Worm (Caenorhabditis elegans) whole organism, L4 larva: ENCODE results near the gene F32D8.1.
A peak's percentile ranks its signal among the peaks of the same experiment; 100 is the strongest.

Source experiments
- F10B5.3 ChIP-seq: sonication (generic microtip); optimal IDR thresholded peaks from 2 replicates; lab custom pipeline; 2016; ENCODE audit warnings: mild to moderate bottlenecking, missing genetic modification characterization, missing compliant biosample characterization
- F44E2.7 ChIP-seq: fragments of 200-800 bp; sonication (Bioruptor generic); IDR thresholded peaks from 2 replicates; pipeline ENCODE4 v2.1.2; 2022; ENCODE audit warnings: missing genetic modification characterization, missing compliant biosample characterization
- T20F7.1 ChIP-seq: fragments of 200-800 bp; sonication (Bioruptor generic); optimal IDR thresholded peaks from 2 replicates; lab custom pipeline; 2018; ENCODE audit warnings: mild to moderate bottlenecking, missing genetic modification characterization, missing compliant biosample characterization
- T26A8.4 ChIP-seq: fragments of 200-800 bp; sonication (Bioruptor generic); IDR thresholded peaks from 2 replicates; pipeline ENCODE4 v1.3.6; 2022; ENCODE audit warnings: missing genetic modification characterization, missing compliant biosample characterization
- Y5F2A.4 ChIP-seq: fragments of 200-800 bp; sonication (Bioruptor generic); optimal IDR thresholded peaks from 2 replicates; lab custom pipeline; 2018; ENCODE audit warnings: mild to moderate bottlenecking, missing genetic modification characterization, missing compliant biosample characterization
- Y75B8A.6 ChIP-seq: fragments of 200-800 bp; sonication (Bioruptor generic); IDR thresholded peaks from 2 replicates; pipeline ENCODE4 v1.3.6; 2022; ENCODE audit warnings: missing genetic modification reagents, missing genetic modification characterization, missing compliant biosample characterization
- ZK337.2 ChIP-seq: fragments of 200-800 bp; sonication (Bioruptor generic); IDR thresholded peaks from 2 replicates; pipeline ENCODE4 v1.3.6; 2022; ENCODE audit warnings: missing genetic modification reagents, missing genetic modification characterization, missing compliant biosample characterization
- aha-1 ChIP-seq: fragments of 150-350 bp; peaks from one replicate; lab custom pipeline; 2014; ENCODE audit warnings: missing biosample characterization, missing genetic modification characterization
- aly-2 ChIP-seq: sonication (generic microtip); optimal IDR thresholded peaks from 2 replicates; lab custom pipeline; 2018; ENCODE audit warnings: missing biosample characterization, missing genetic modification characterization
- ama-1 ChIP-seq: fragments of 150-350 bp; optimal IDR thresholded peaks from 2 replicates; lab custom pipeline; 2014; ENCODE audit warnings: inconsistent platforms, mixed read lengths
- attf-4 ChIP-seq: sonication (generic microtip); optimal IDR thresholded peaks from 3 replicates; lab custom pipeline; 2017; ENCODE audit warnings: missing biosample characterization, missing genetic modification characterization
- ceh-28 ChIP-seq: fragments of 150-350 bp; optimal IDR thresholded peaks from 2 replicates; lab custom pipeline; 2014; ENCODE audit warnings: missing biosample characterization, missing genetic modification reagents, missing genetic modification characterization
- ces-1 ChIP-seq: fragments of 150-350 bp; sonication (generic microtip); optimal IDR thresholded peaks from 4 replicates; lab custom pipeline; 2014; ENCODE audit warnings: missing biosample characterization, missing genetic modification reagents, missing genetic modification characterization
- ctbp-1 ChIP-seq: fragments of 200-800 bp; sonication (Bioruptor generic); IDR thresholded peaks from 2 replicates; pipeline ENCODE4 v1.3.6; 2022; ENCODE audit warnings: missing genetic modification reagents, missing genetic modification characterization, missing compliant biosample characterization
- daf-16 ChIP-seq, 3 experiments: sonication (generic microtip); optimal IDR thresholded peaks; 2 replicates each; lab custom pipeline; 2016 to 2017; ENCODE audit warnings: missing genetic modification characterization in 3 of 3, missing genetic modification reagents in 3 of 3, mild to moderate bottlenecking in 2 of 3, missing compliant biosample characterization in 2 of 3, missing biosample characterization in 1 of 3, moderate library complexity in 1 of 3
- daf-19 ChIP-seq: fragments of 200-800 bp; sonication (Bioruptor generic); conservative IDR thresholded peaks from 2 replicates; pipeline ENCODE4 v1.3.6; 2022; ENCODE audit warnings: missing genetic modification characterization, missing compliant biosample characterization
- dmd-6 ChIP-seq: fragments of 200-800 bp; sonication (Bioruptor generic); IDR thresholded peaks from 2 replicates; pipeline ENCODE4 v1.3.6; 2022; ENCODE audit warnings: missing genetic modification reagents, missing genetic modification characterization, missing compliant biosample characterization
- dve-1 ChIP-seq: sonication (generic microtip); optimal IDR thresholded peaks from 2 replicates; lab custom pipeline; 2017; ENCODE audit warnings: antibody characterized with exemption, mild to moderate bottlenecking, missing genetic modification characterization, missing compliant biosample characterization; ENCODE audit not compliant: insufficient read depth
- egl-43 ChIP-seq: fragments of 200-800 bp; sonication (Bioruptor generic); IDR thresholded peaks from 2 replicates; pipeline ENCODE4 v1.3.6; 2022; ENCODE audit warnings: missing genetic modification reagents, missing genetic modification characterization, missing compliant biosample characterization
- fkh-10 ChIP-seq: fragments of 150-350 bp; optimal IDR thresholded peaks from 2 replicates; lab custom pipeline; 2014; ENCODE audit warnings: missing biosample characterization, missing genetic modification reagents, missing genetic modification characterization
- fos-1 ChIP-seq: fragments of 150-350 bp; optimal IDR thresholded peaks from 2 replicates; lab custom pipeline; 2014; ENCODE audit warnings: missing biosample characterization, missing genetic modification characterization
- hmg-1.1 ChIP-seq: fragments of 200-800 bp; sonication (Bioruptor generic); IDR thresholded peaks from 2 replicates; pipeline ENCODE4 v1.3.6; 2022; ENCODE audit warnings: missing genetic modification reagents, missing genetic modification characterization, missing compliant biosample characterization
- lin-1 ChIP-seq: fragments of 200-800 bp; sonication (Bioruptor generic); IDR thresholded peaks from 2 replicates; pipeline ENCODE4 v1.3.6; 2022; ENCODE audit warnings: missing genetic modification reagents, missing genetic modification characterization, missing compliant biosample characterization
- lin-38 ChIP-seq: fragments of 200-800 bp; sonication (Bioruptor generic); IDR thresholded peaks from 2 replicates; pipeline ENCODE4 v1.3.6; 2022; ENCODE audit warnings: missing genetic modification reagents, missing genetic modification characterization, missing compliant biosample characterization
- lsy-2 ChIP-seq, 2 experiments: fragments of 150-350 bp in 1 of 2; sonication (generic microtip) in 1 of 2; optimal IDR thresholded peaks; 2 replicates each; lab custom pipeline; 2014 to 2017; ENCODE audit warnings: missing biosample characterization in 2 of 2, missing genetic modification characterization in 2 of 2
- madf-9 ChIP-seq: fragments of 200-800 bp; sonication (Bioruptor generic); conservative IDR thresholded peaks from 2 replicates; pipeline ENCODE4 v1.3.6; 2022; ENCODE audit warnings: missing genetic modification reagents, missing genetic modification characterization, missing compliant biosample characterization
- mdt-29 ChIP-seq: fragments of 200-800 bp; sonication (Bioruptor generic); IDR thresholded peaks from 2 replicates; pipeline ENCODE4 v1.3.6; 2022; ENCODE audit warnings: missing genetic modification reagents, missing genetic modification characterization, missing compliant biosample characterization
- mep-1 ChIP-seq: fragments of 150-350 bp; sonication (generic microtip); optimal IDR thresholded peaks from 3 replicates; lab custom pipeline; 2014; ENCODE audit warnings: missing biosample characterization, missing genetic modification characterization
- nhr-102 ChIP-seq: sonication (generic microtip); optimal IDR thresholded peaks from 2 replicates; lab custom pipeline; 2016; ENCODE audit warnings: mild to moderate bottlenecking, missing genetic modification characterization, moderate library complexity, missing compliant biosample characterization
- nhr-11 ChIP-seq: fragments of 150-350 bp; optimal IDR thresholded peaks from 2 replicates; lab custom pipeline; 2014; ENCODE audit warnings: missing biosample characterization, missing genetic modification characterization
- nhr-237 ChIP-seq: sonication (generic microtip); optimal IDR thresholded peaks from 2 replicates; lab custom pipeline; 2017; ENCODE audit warnings: missing biosample characterization, missing genetic modification characterization
- nhr-28 ChIP-seq: fragments of 150-350 bp; optimal IDR thresholded peaks from 2 replicates; lab custom pipeline; 2014; ENCODE audit warnings: missing biosample characterization, missing genetic modification characterization
- nhr-41 ChIP-seq: fragments of 200-800 bp; sonication (Bioruptor generic); IDR thresholded peaks from 2 replicates; pipeline ENCODE4 v1.3.6; 2022; ENCODE audit warnings: missing genetic modification reagents, missing genetic modification characterization, missing compliant biosample characterization
- nhr-42 ChIP-seq: fragments of 200-800 bp; sonication (Bioruptor generic); IDR thresholded peaks from 2 replicates; pipeline ENCODE4 v1.3.6; 2022; ENCODE audit warnings: missing genetic modification characterization, missing compliant biosample characterization
- nhr-6 ChIP-seq: fragments of 150-350 bp; optimal IDR thresholded peaks from 2 replicates; lab custom pipeline; 2014; ENCODE audit warnings: missing biosample characterization, missing genetic modification characterization
- nhr-76 ChIP-seq: fragments of 150-350 bp; optimal IDR thresholded peaks from 2 replicates; lab custom pipeline; 2014; ENCODE audit warnings: missing biosample characterization, missing genetic modification characterization
- rbr-2 ChIP-seq: sonication (generic microtip); optimal IDR thresholded peaks from 2 replicates; lab custom pipeline; 2016; ENCODE audit warnings: missing genotype, missing genetic modification characterization, missing compliant biosample characterization
- set-16 ChIP-seq: fragments of 200-800 bp; sonication (Bioruptor generic); IDR thresholded peaks from 2 replicates; pipeline ENCODE4 v1.3.6; 2022; ENCODE audit warnings: missing genetic modification reagents, missing genetic modification characterization, missing compliant biosample characterization
- snpc-4 ChIP-seq: fragments of 150-350 bp; optimal IDR thresholded peaks from 2 replicates; lab custom pipeline; 2014; ENCODE audit warnings: missing biosample characterization, missing genetic modification characterization
- tag-97 ChIP-seq: fragments of 200-800 bp; sonication (Bioruptor generic); IDR thresholded peaks from 2 replicates; pipeline ENCODE4 v1.3.6; 2022; ENCODE audit warnings: missing genetic modification characterization, missing compliant biosample characterization
- unc-62 ChIP-seq, 3 experiments: fragments of 150-350 bp in 1 of 3; sonication (generic microtip); optimal IDR thresholded peaks in 2 of 3; peaks in 1 of 3; 1 replicate in 1 of 3; 2 replicates in 2 of 3; lab custom pipeline; 2014 to 2017; ENCODE audit warnings: missing biosample characterization in 3 of 3, missing genetic modification characterization in 3 of 3, missing genetic modification reagents in 3 of 3, missing genotype in 1 of 3
- zag-1 ChIP-seq: fragments of 150-350 bp; optimal IDR thresholded peaks from 2 replicates; lab custom pipeline; 2014; ENCODE audit warnings: missing biosample characterization, missing genetic modification characterization
- zip-11 ChIP-seq: fragments of 200-800 bp; sonication (Bioruptor generic); IDR thresholded peaks from 2 replicates; pipeline ENCODE4 v1.3.6; 2022; ENCODE audit warnings: missing genetic modification characterization, missing compliant biosample characterization

The F32D8.1 gene

DNA sequence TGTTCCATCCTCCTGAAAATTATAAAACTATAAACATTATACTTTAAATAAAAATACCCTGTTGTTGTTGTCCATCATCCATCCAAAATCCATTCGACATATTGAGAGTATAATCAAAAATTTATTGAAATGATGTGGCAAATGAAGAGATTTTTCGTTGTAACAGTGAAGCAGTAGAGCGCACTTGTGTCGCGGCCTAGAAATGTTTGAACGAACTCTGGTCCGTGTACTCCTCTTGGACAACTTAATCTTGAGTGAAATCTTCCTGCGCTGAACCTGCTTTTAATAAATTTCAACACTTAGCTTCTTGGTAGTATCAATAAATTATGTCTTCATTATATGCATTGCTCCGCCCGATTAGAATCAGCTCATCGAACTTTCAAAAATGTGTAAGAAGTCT is 14.0 kb downstream of the F32D8.1 start, which contains the start of the genes F32D8.14 and F32D8.5 (continued):
- TF ChIP-seq nhr-28 (tag; lab: Kevin White, UChicago) (peak; percentile 18), lin-38 (GFP tag; lab: Robert Waterston, UW) (peak; percentile 94), dmd-6 (GFP tag; lab: Robert Waterston, UW) (peak; percentile 46), madf-9 (GFP tag; lab: Robert Waterston, UW) (0 out of 2 replicates have a peak, but pooled peaks have one; percentile 32), dve-1 (tag; lab: Kevin White, UChicago) (peak; percentile 85), Y75B8A.6 (GFP tag; lab: Robert Waterston, UW) (no peak), nhr-6 (peak; percentile 68), daf-16 (GFP tag; optimal IDR thresholded peaks at IDR 0.05; lab: Kevin White, UChicago) (no peak), daf-16 (tag; optimal IDR thresholded peaks at IDR 0.05; lab: Kevin White, UChicago) (peak; percentile 27), nhr-11 (tag; lab: Kevin White, UChicago) (peak; percentile 30)

DNA sequence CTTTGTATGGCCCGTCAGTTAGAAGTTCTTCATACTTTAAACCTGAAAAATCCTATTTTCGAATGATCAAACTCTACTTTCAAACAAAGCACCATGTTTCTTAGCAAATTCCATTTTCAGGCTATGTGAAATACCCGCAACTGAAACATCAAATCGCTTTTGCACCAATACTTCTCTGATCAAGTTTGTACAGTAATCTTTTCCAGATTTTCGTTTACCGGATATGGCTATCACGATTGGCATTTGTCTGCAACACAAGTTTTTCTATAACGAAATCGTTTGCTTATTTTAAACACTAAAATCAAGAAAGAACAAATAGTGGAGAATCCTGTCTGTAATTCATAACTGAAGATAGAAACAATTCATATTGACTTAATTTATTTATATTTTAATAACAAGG is 15.7 kb downstream of the F32D8.1 start, which contains the start of gene F32D8.13:
TSS of gene F32D8.13 (minus strand) at position 249 of the 400 bp plus-strand sequence.
- TF ChIP-seq snpc-4 (tag; lab: Kevin White, UChicago): no peak
- peak; percentile 45 for TF ChIP-seq T26A8.4 (GFP tag; lab: Robert Waterston, UW)
- peak; percentile 58 for TF ChIP-seq aha-1 (tag; lab: Kevin White, UChicago)
- TF ChIP-seq ama-1 (lab: Kevin White, UChicago): peak; percentile 52
- no peak for TF ChIP-seq mep-1 (tag; lab: Kevin White, UChicago)
- TF ChIP-seq rbr-2 (tag; lab: Kevin White, UChicago): no peak
- no peak for TF ChIP-seq daf-16 (GFP tag; optimal IDR thresholded peaks at IDR 0.05; lab: Kevin White, UChicago)
- peak; percentile 13 for TF ChIP-seq daf-16 (tag; optimal IDR thresholded peaks at IDR 0.05; lab: Kevin White, UChicago)
- 0 out of 2 replicates have a peak, but pooled peaks have one; percentile 6 for TF ChIP-seq nhr-42 (GFP tag; lab: Robert Waterston, UW)
- TF ChIP-seq lin-38 (GFP tag; lab: Robert Waterston, UW): peak; percentile 28; the same call in 1 of the 2 replicates
- TF ChIP-seq lsy-2 (tag; optimal IDR thresholded peaks at IDR 0.05; lab: Kevin White, UChicago): peak in 1 of 2 experiments; percentile 31

DNA sequence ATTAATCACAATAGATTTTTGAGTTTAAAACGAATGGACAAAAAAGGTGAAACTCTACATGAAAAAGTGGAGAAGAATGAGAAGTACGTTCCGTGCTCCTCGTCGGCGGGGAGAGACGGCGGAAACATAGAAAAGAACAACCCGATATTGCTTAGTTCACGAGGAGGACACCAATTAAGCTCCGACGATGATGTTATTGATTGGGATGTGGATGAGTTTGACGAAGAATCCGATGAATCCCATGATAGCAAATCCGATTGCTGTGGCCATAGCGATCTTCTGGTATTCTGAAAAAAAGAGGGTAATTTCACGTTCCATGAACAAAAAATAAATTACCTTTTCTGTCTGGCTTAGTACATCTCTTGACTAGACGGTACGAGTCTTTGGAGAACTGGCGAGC is 16.1 kb downstream of the F32D8.1 start:
- TF ChIP-seq tag-97 (GFP tag; lab: Robert Waterston, UW) (no peak), zag-1 (tag; lab: Kevin White, UChicago) (no peak), ces-1 (GFP tag; lab: Kevin White, UChicago) (no peak), mdt-29 (GFP tag; lab: Robert Waterston, UW) (no peak), ceh-28 (tag; lab: Kevin White, UChicago) (no peak), aly-2 (tag; lab: Kevin White, UChicago) (no peak), nhr-76 (no peak), nhr-6 (no peak)

DNA sequence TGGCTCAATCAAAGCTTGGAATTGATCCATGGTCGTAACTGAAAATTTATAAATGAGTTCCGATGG is 16.3 kb downstream of the F32D8.1 start, which contains the start of gene sec-61.G:
TSS of gene sec-61.G (minus strand) at position 38 of the 66 bp plus-strand sequence.
- TF ChIP-seq lin-1 (GFP tag; lab: Robert Waterston, UW): no peak
- TF ChIP-seq F10B5.3 (tag; lab: Kevin White, UChicago): no peak
- no peak for TF ChIP-seq hmg-1.1
- no peak for TF ChIP-seq fos-1 (tag; lab: Kevin White, UChicago)
- TF ChIP-seq T20F7.1 (GFP tag; lab: Kevin White, UChicago): no peak
- no peak for TF ChIP-seq zip-11 (GFP tag; lab: Robert Waterston, UW)
- TF ChIP-seq nhr-102: no peak
- TF ChIP-seq daf-19: no peak
- no peak for TF ChIP-seq aly-2 (tag; lab: Kevin White, UChicago)
- TF ChIP-seq nhr-237 (tag; lab: Kevin White, UChicago): no peak
- no peak for TF ChIP-seq lin-38 (GFP tag; lab: Robert Waterston, UW)
- TF ChIP-seq tag-97 (GFP tag; lab: Robert Waterston, UW): no peak
- TF ChIP-seq ZK337.2: no peak

DNA sequence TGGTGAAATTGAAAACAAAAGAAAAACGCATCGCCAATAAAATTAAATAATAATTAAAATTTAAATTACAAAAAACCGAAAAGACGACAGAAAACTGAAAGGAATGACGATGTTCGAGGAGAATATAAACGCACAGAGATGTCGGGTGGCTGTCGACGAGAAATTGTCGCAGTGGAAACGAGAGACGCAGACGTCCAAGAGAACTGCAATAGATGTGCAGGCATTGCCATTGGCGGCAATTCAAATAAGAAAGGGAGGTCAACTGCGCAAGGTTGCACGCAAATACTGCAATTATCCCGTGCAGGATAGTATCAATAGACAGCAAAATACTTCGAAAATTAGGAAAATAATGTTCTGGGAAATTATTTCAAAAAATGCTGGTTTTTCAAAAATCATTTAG is 16.5 kb downstream of the F32D8.1 start:
- TF ChIP-seq egl-43: peak; percentile 94
- TF ChIP-seq unc-62 (GFP tag; optimal IDR thresholded peaks at IDR 0.05 in 1 of 2; lab: Kevin White, UChicago): peak in 1 of 2 experiments; percentile 99
- TF ChIP-seq unc-62 (tag; optimal IDR thresholded peaks at IDR 0.05; lab: Kevin White, UChicago): peak; percentile 80
- TF ChIP-seq F10B5.3 (tag; lab: Kevin White, UChicago): peak; percentile 93
- peak; percentile 97 for TF ChIP-seq nhr-41
- peak; percentile 39 for TF ChIP-seq attf-4 (tag; lab: Kevin White, UChicago)
- peak; percentile 68 for TF ChIP-seq set-16 (GFP tag; lab: Robert Waterston, UW)
- TF ChIP-seq madf-9 (GFP tag; lab: Robert Waterston, UW): peak; percentile 85
- peak; percentile 8 for TF ChIP-seq snpc-4 (tag; lab: Kevin White, UChicago)
- TF ChIP-seq Y5F2A.4: peak; percentile 67
- peak; percentile 97 for TF ChIP-seq mdt-29 (GFP tag; lab: Robert Waterston, UW)
- 0 out of 2 replicates have a peak, but pooled peaks have one; percentile 12 for TF ChIP-seq zip-11 (GFP tag; lab: Robert Waterston, UW)
- peak; percentile 88; the same call in 1 of the 2 replicates for TF ChIP-seq daf-19
- TF ChIP-seq T20F7.1 (GFP tag; lab: Kevin White, UChicago): peak; percentile 94
- no peak for TF ChIP-seq ceh-28 (tag; lab: Kevin White, UChicago)
- TF ChIP-seq ctbp-1: peak; percentile 97
- TF ChIP-seq fkh-10 (GFP tag; lab: Kevin White, UChicago): peak; percentile 95
- TF ChIP-seq F44E2.7 (GFP tag; lab: Robert Waterston, UW): 0 out of 2 replicates have a peak, but pooled peaks have one; percentile 35
